Worm (Caenorhabditis elegans) whole organism, L2 larva: Measurements from ENCODE around the gene erh-1.

Experiments used
- F13H6.1 ChIP-seq: sonication (generic microtip); optimal IDR thresholded peaks from 2 replicates; lab custom pipeline; 2016; ENCODE audit warnings: missing genetic modification characterization, missing compliant biosample characterization
- aly-2 ChIP-seq: fragments of 150-350 bp; optimal IDR thresholded peaks from 2 replicates; lab custom pipeline; 2014; ENCODE audit warnings: missing biosample characterization, missing genetic modification characterization
- mdl-1 ChIP-seq, 2 experiments: fragments of 150-350 bp in 1 of 2; sonication (generic microtip) in 1 of 2; optimal IDR thresholded peaks; 2 replicates each; lab custom pipeline; 2017; ENCODE audit warnings: missing biosample characterization in 2 of 2, missing genetic modification characterization in 2 of 2

- TF ChIP-seq aly-2 (tag; lab: Kevin White, UChicago): no peak
- no peak for TF ChIP-seq F13H6.1 (tag; lab: Kevin White, UChicago)
- TF ChIP-seq mdl-1 (tag; optimal IDR thresholded peaks at IDR 0.05; lab: Kevin White, UChicago): no peak
These were observed 1.7 kb upstream of the erh-1 start for ce11 chrV:10580638-10581037.
